Fruit fly (Drosophila melanogaster) whole organism, embryonic: Measurements from ENCODE around the gene Vps2.

ENCODE experiments used
- ATbp ChIP-seq: fragments of 200-800 bp; sonication (Bioruptor generic); optimal IDR thresholded peaks from 2 replicates; lab custom pipeline; 2017; ENCODE audit warnings: missing biosample characterization, mild to moderate bottlenecking, missing genetic modification characterization, missing genetic modification reagents
- Abd-B ChIP-seq: fragments of 200-800 bp; sonication (Bioruptor generic); optimal IDR thresholded peaks from 2 replicates; lab custom pipeline; 2018; ENCODE audit warnings: missing biosample characterization, mild to moderate bottlenecking, missing genetic modification characterization, moderate library complexity
- B-H2 ChIP-seq: fragments of 200-800 bp; sonication (Bioruptor generic); optimal IDR thresholded peaks from 2 replicates; lab custom pipeline; 2018; ENCODE audit warnings: missing biosample characterization, mild to moderate bottlenecking, missing genetic modification characterization
- Bgb ChIP-seq: fragments of 200-800 bp; sonication (Bioruptor generic); IDR thresholded peaks from 2 replicates; pipeline ENCODE4 v1.3.6; 2022; ENCODE audit warnings: missing biosample characterization, missing genetic modification characterization; ENCODE audit not compliant: partially characterized antibody
- C15 ChIP-seq: fragments of 200-800 bp; sonication (Bioruptor generic); IDR thresholded peaks from 3 replicates; pipeline ENCODE4 v1.3.6; 2022; ENCODE audit warnings: missing biosample characterization, missing genetic modification characterization
- CG10267 ChIP-seq: fragments of 200-800 bp; sonication (Bioruptor generic); optimal IDR thresholded peaks from 2 replicates; lab custom pipeline; 2018; ENCODE audit warnings: missing biosample characterization, mild to moderate bottlenecking, missing genetic modification characterization, moderate library complexity
- CG11085 ChIP-seq: fragments of 200-800 bp; sonication (Bioruptor generic); IDR thresholded peaks from 2 replicates; pipeline ENCODE4 v1.3.6; 2022; ENCODE audit warnings: missing biosample characterization, missing genetic modification characterization
- CG11093 ChIP-seq: fragments of 200-800 bp; sonication (Bioruptor generic); IDR thresholded peaks from 3 replicates; pipeline ENCODE4 v1.3.6; 2022; ENCODE audit warnings: missing biosample characterization, missing genetic modification characterization
- CG11247 ChIP-seq: fragments of 200-800 bp; sonication (Bioruptor generic); IDR thresholded peaks from 2 replicates; pipeline ENCODE4 v1.3.6; 2022; ENCODE audit warnings: missing biosample characterization, missing genetic modification characterization
- CG13775 ChIP-seq: fragments of 200-800 bp; sonication (Bioruptor generic); optimal IDR thresholded peaks from 3 replicates; lab custom pipeline; 2017; ENCODE audit warnings: missing biosample characterization, mild to moderate bottlenecking, missing genetic modification characterization
- CG17912 ChIP-seq: fragments of 200-800 bp; sonication (Bioruptor generic); optimal IDR thresholded peaks from 2 replicates; lab custom pipeline; 2018; ENCODE audit warnings: missing biosample characterization, mild to moderate bottlenecking, missing genetic modification characterization
- CG30020 ChIP-seq: fragments of 200-800 bp; optimal IDR thresholded peaks from 2 replicates; lab custom pipeline; 2019; ENCODE audit warnings: missing biosample characterization, mild to moderate bottlenecking, missing genetic modification characterization, moderate library complexity
- CG3281 ChIP-seq: fragments of 200-800 bp; sonication (Bioruptor generic); optimal IDR thresholded peaks from 3 replicates; lab custom pipeline; 2017; ENCODE audit warnings: missing biosample characterization, mild to moderate bottlenecking, missing genetic modification characterization
- CG33557 ChIP-seq: fragments of 200-800 bp; sonication (Bioruptor generic); optimal IDR thresholded peaks from 2 replicates; lab custom pipeline; 2019; ENCODE audit warnings: missing biosample characterization, mild to moderate bottlenecking, missing genetic modification characterization, moderate library complexity
- CG4328 ChIP-seq: fragments of 200-800 bp; sonication (Bioruptor generic); optimal IDR thresholded peaks from 3 replicates; lab custom pipeline; 2017; ENCODE audit warnings: missing biosample characterization, missing genetic modification reagents, missing genetic modification characterization
- CG7357 ChIP-seq: fragments of 200-800 bp; sonication (Bioruptor generic); IDR thresholded peaks from 3 replicates; pipeline ENCODE4 v1.3.6; 2022; ENCODE audit warnings: missing biosample characterization, missing genetic modification characterization
- CG9215 ChIP-seq: fragments of 200-800 bp; sonication (Bioruptor generic); IDR thresholded peaks from 2 replicates; pipeline ENCODE4 v1.3.6; 2022; ENCODE audit warnings: missing biosample characterization, missing genetic modification characterization
- CTCF ChIP-seq: fragments of 200-800 bp; sonication (Bioruptor generic); optimal IDR thresholded peaks from 2 replicates; lab custom pipeline; 2017; ENCODE audit warnings: missing biosample characterization, mild to moderate bottlenecking, missing genetic modification characterization, moderate library complexity
- Dip2 ChIP-seq: fragments of 200-800 bp; sonication (Bioruptor generic); IDR thresholded peaks from 2 replicates; pipeline ENCODE4 v1.3.6; 2022; ENCODE audit warnings: missing biosample characterization, missing genetic modification characterization
- Elba2 ChIP-seq: fragments of 200-800 bp; sonication (Bioruptor generic); optimal IDR thresholded peaks from 3 replicates; lab custom pipeline; 2016; ENCODE audit warnings: missing biosample characterization, missing genetic modification characterization
- HLHmδ ChIP-seq: fragments of 200-800 bp; sonication (Bioruptor generic); optimal IDR thresholded peaks from 2 replicates; lab custom pipeline; 2018; ENCODE audit warnings: missing biosample characterization, mild to moderate bottlenecking, missing genetic modification characterization, moderate library complexity
- Kr ChIP-seq: fragments of 200-800 bp; sonication (Bioruptor generic); optimal IDR thresholded peaks from 2 replicates; lab custom pipeline; 2017; ENCODE audit warnings: missing biosample characterization, mild to moderate bottlenecking, missing genetic modification characterization
- Lim3 ChIP-seq: fragments of 200-800 bp; sonication (Bioruptor generic); IDR thresholded peaks from 2 replicates; pipeline ENCODE4 v1.3.6; 2022; ENCODE audit warnings: missing biosample characterization, missing genetic modification characterization
- Max ChIP-seq: fragments of 200-800 bp; sonication (Bioruptor generic); optimal IDR thresholded peaks from 2 replicates; lab custom pipeline; 2016; ENCODE audit warnings: missing biosample characterization, mild to moderate bottlenecking, missing genetic modification characterization
- Meics ChIP-seq: fragments of 200-800 bp; sonication (Bioruptor generic); optimal IDR thresholded peaks from 2 replicates; lab custom pipeline; 2017; ENCODE audit warnings: missing biosample characterization, mild to moderate bottlenecking, missing genetic modification characterization
- Oli ChIP-seq: fragments of 200-800 bp; sonication (Bioruptor generic); optimal IDR thresholded peaks from 2 replicates; lab custom pipeline; 2018; ENCODE audit warnings: missing biosample characterization, mild to moderate bottlenecking, missing genetic modification characterization, moderate library complexity
- Optix ChIP-seq: fragments of 200-800 bp; sonication (Bioruptor generic); IDR thresholded peaks from 3 replicates; pipeline ENCODE4 v1.3.6; 2022; ENCODE audit warnings: missing biosample characterization, missing genetic modification characterization
- Scr ChIP-seq: fragments of 200-800 bp; sonication (Bioruptor generic); IDR thresholded peaks from 2 replicates; pipeline ENCODE4 v1.3.6; 2022; ENCODE audit warnings: missing biosample characterization, missing genetic modification characterization; ENCODE audit not compliant: partially characterized antibody
- Stat92E ChIP-seq, 3 experiments: fragments of >200 bp in 2 of 3; fragments of 200-800 bp in 1 of 3; sonication (Bioruptor generic) in 1 of 3; optimal IDR thresholded peaks; 2 replicates each; lab custom pipeline; 2017 to 2019; ENCODE audit warnings: missing biosample characterization in 3 of 3, missing genetic modification characterization in 3 of 3, mild to moderate bottlenecking in 1 of 3, moderate library complexity in 1 of 3
- Xrp1 ChIP-seq: fragments of 200-800 bp; sonication (Bioruptor generic); IDR thresholded peaks from 2 replicates; pipeline ENCODE4 v1.3.6; 2022; ENCODE audit warnings: missing biosample characterization, missing genetic modification characterization
- btn ChIP-seq: fragments of 200-800 bp; sonication (Bioruptor generic); optimal IDR thresholded peaks from 2 replicates; lab custom pipeline; 2016; ENCODE audit warnings: missing biosample characterization, missing genetic modification characterization
- da ChIP-seq: fragments of 200-800 bp; sonication (Bioruptor generic); optimal IDR thresholded peaks from 2 replicates; lab custom pipeline; 2016; ENCODE audit warnings: missing biosample characterization, missing genetic modification characterization
- emc ChIP-seq: fragments of 200-800 bp; sonication (Bioruptor generic); optimal IDR thresholded peaks from 2 replicates; lab custom pipeline; 2016; ENCODE audit warnings: missing biosample characterization, missing genetic modification characterization
- ewg ChIP-seq: fragments of 200-800 bp; sonication (Bioruptor generic); optimal IDR thresholded peaks from 3 replicates; lab custom pipeline; 2017; ENCODE audit warnings: mild to moderate bottlenecking, missing biosample characterization, missing genetic modification reagents, missing genetic modification characterization
- fd64A ChIP-seq: fragments of 200-800 bp; sonication (Bioruptor generic); optimal IDR thresholded peaks from 3 replicates; lab custom pipeline; 2018; ENCODE audit warnings: missing biosample characterization, mild to moderate bottlenecking, missing genetic modification characterization
- grn ChIP-seq: fragments of 200-800 bp; sonication (Bioruptor generic); optimal IDR thresholded peaks from 3 replicates; lab custom pipeline; 2017; ENCODE audit warnings: missing biosample characterization, missing genetic modification characterization
- insv ChIP-seq, 2 experiments: fragments of 200-800 bp; sonication (Bioruptor generic); optimal IDR thresholded peaks; 3 replicates each; lab custom pipeline; 2016 to 2018; ENCODE audit warnings: missing biosample characterization in 2 of 2, missing genetic modification characterization in 2 of 2
- kay ChIP-seq: fragments of 200-800 bp; sonication (Bioruptor generic); optimal IDR thresholded peaks from 2 replicates; lab custom pipeline; 2016; ENCODE audit warnings: missing biosample characterization, missing genetic modification characterization
- kni ChIP-seq: fragments of 200-800 bp; sonication (Bioruptor generic); optimal IDR thresholded peaks from 3 replicates; lab custom pipeline; 2017; ENCODE audit warnings: mild to moderate bottlenecking, missing biosample characterization, missing genetic modification reagents, missing genetic modification characterization
- pros ChIP-seq: fragments of 200-800 bp; sonication (Bioruptor generic); optimal IDR thresholded peaks from 3 replicates; lab custom pipeline; 2019; ENCODE audit warnings: missing biosample characterization, mild to moderate bottlenecking, missing genetic modification characterization, moderate library complexity
- sc ChIP-seq, 3 experiments: fragments of >200 bp in 2 of 3; fragments of 200-800 bp in 1 of 3; sonication (Bioruptor generic) in 1 of 3; optimal IDR thresholded peaks; 2 replicates in 2 of 3; 3 replicates in 1 of 3; lab custom pipeline; 2017; ENCODE audit warnings: mild to moderate bottlenecking in 1 of 3, missing biosample characterization in 1 of 3, missing genetic modification characterization in 1 of 3, missing genetic modification reagents in 1 of 3
- sna ChIP-seq: fragments of 200-800 bp; sonication (Bioruptor generic); IDR thresholded peaks from 2 replicates; pipeline ENCODE4 v1.3.6; 2022; ENCODE audit warnings: missing biosample characterization, missing genetic modification characterization; ENCODE audit not compliant: partially characterized antibody
- twi ChIP-seq: fragments of 200-800 bp; optimal IDR thresholded peaks from 2 replicates; lab custom pipeline; 2019; ENCODE audit warnings: missing biosample characterization, mild to moderate bottlenecking, missing genetic modification characterization, moderate library complexity
- vnd ChIP-seq: fragments of 200-800 bp; sonication (Bioruptor generic); IDR thresholded peaks from 3 replicates; pipeline ENCODE4 v1.3.6; 2022; ENCODE audit warnings: missing biosample characterization, missing genetic modification characterization; ENCODE audit not compliant: partially characterized antibody
- vvl ChIP-seq: fragments of 200-800 bp; sonication (Bioruptor generic); IDR thresholded peaks from 2 replicates; pipeline ENCODE4 v1.3.6; 2022; ENCODE audit warnings: missing biosample characterization, missing genetic modification characterization
- wek ChIP-seq: fragments of 200-800 bp; sonication (Bioruptor generic); optimal IDR thresholded peaks from 3 replicates; lab custom pipeline; 2018; ENCODE audit warnings: missing biosample characterization, mild to moderate bottlenecking, missing genetic modification characterization, moderate library complexity

Vps2 gene

dm6 chr3R:26036153-26037144, 16.2 kb upstream of the Vps2 start (continued):
- 0 out of 2 replicates have a peak, but pooled peaks have one; percentile 9 for TF ChIP-seq Bgb
- TF ChIP-seq C15 (GFP tag; lab: Robert Waterston, UW), result no peak
- TF ChIP-seq Stat92E (GFP tag; optimal IDR thresholded peaks at IDR 0.05; lab: Kevin White, UChicago), result peak in 1 of 3 experiments; percentile 99
- peak; percentile 88 for TF ChIP-seq CG30020 (tag; lab: Kevin White, UChicago)
- peak; percentile 71 for TF ChIP-seq kay (GFP tag; lab: Kevin White, UChicago)
- peak; percentile 21; the same call in 1 of the 2 replicates for TF ChIP-seq CG9215 (GFP tag; lab: Robert Waterston, UW)
- TF ChIP-seq CG11085, result no peak
- no peak for TF ChIP-seq Lim3 (GFP tag; lab: Robert Waterston, UW)
- no peak for TF ChIP-seq emc (GFP tag; lab: Kevin White, UChicago)
- peak; percentile 40 for TF ChIP-seq Max
- TF ChIP-seq CG33557 (GFP tag; lab: Kevin White, UChicago), result peak; percentile 100
- TF ChIP-seq CG4328 (GFP tag; lab: Kevin White, UChicago), result peak; percentile 89
- TF ChIP-seq Meics, result peak; percentile 42
- peak; percentile 57 for TF ChIP-seq CTCF (GFP tag; lab: Kevin White, UChicago)
- peak; percentile 88; the same call in 1 of the 2 replicates for TF ChIP-seq Xrp1 (GFP tag; lab: Robert Waterston, UW)
- no peak for TF ChIP-seq sna (GFP tag; lab: Robert Waterston, UW)
- TF ChIP-seq vnd (GFP tag; lab: Robert Waterston, UW), result no peak
- TF ChIP-seq fd64A, result peak; percentile 84
- no peak for TF ChIP-seq CG11247
- peak; percentile 66 for TF ChIP-seq btn (GFP tag; lab: Kevin White, UChicago)
- TF ChIP-seq CG7357 (GFP tag; lab: Robert Waterston, UW), result peak; percentile 44; the same call in 1 of the 3 replicates
- TF ChIP-seq CG11093 (GFP tag; lab: Robert Waterston, UW), result peak; percentile 63
- TF ChIP-seq B-H2, result no peak
- no peak for TF ChIP-seq Dip2 (GFP tag; lab: Robert Waterston, UW)
- TF ChIP-seq ATbp, result peak; percentile 88
- TF ChIP-seq vvl (GFP tag; lab: Robert Waterston, UW), result peak; percentile 71
- TF ChIP-seq CG13775 (GFP tag; lab: Kevin White, UChicago), result peak; percentile 91
- peak; percentile 11 for TF ChIP-seq CG3281 (GFP tag; lab: Kevin White, UChicago)
- peak; percentile 45 for TF ChIP-seq grn (GFP tag; lab: Kevin White, UChicago)
- TF ChIP-seq wek (GFP tag; lab: Kevin White, UChicago), result peak; percentile 7

- TF ChIP-seq Elba2 (GFP tag; lab: Kevin White, UChicago) (peak; percentile 75), Abd-B (GFP tag; lab: Kevin White, UChicago) (no peak), insv (GFP tag; optimal IDR thresholded peaks at IDR 0.05; lab: Kevin White, UChicago) (peak in 1 of 2 experiments; percentile 51), Optix (no peak)
Measured at dm6 chr3R:26037899-26038298, 14.7 kb upstream of the Vps2 start.

- TF ChIP-seq da (GFP tag; lab: Kevin White, UChicago) (peak; percentile 91), twi (tag; lab: Kevin White, UChicago) (peak; percentile 71), ewg (GFP tag; lab: Kevin White, UChicago) (no peak), pros (GFP tag; lab: Kevin White, UChicago) (peak; percentile 99), Oli (tag; lab: Kevin White, UChicago) (no peak), Kr (peak; percentile 73), CG10267 (tag; lab: Kevin White, UChicago) (no peak), HLHmδ (GFP tag; lab: Kevin White, UChicago) (peak; percentile 74), sc (optimal IDR thresholded peaks at IDR 0.05; lab: Kevin White, UChicago) (no peak), sc (GFP tag; optimal IDR thresholded peaks at IDR 0.05; lab: Kevin White, UChicago) (peak; percentile 51), kni (GFP tag; lab: Kevin White, UChicago) (peak; percentile 84), vnd (GFP tag; lab: Robert Waterston, UW) (no peak), Scr (GFP tag; lab: Robert Waterston, UW) (no peak), CG17912 (GFP tag; lab: Kevin White, UChicago) (no peak)
Measured at dm6 chr3R:26039793-26040335, 12.8 kb upstream of the Vps2 start.
